Worm (Caenorhabditis elegans) whole organism, early embryonic: ENCODE results near the gene B0563.7.

ENCODE experiments used
- aly-1 ChIP-seq: sonication (generic microtip); optimal IDR thresholded peaks from 2 replicates; lab custom pipeline; 2016; ENCODE audit warnings: missing genetic modification characterization, missing compliant biosample characterization
- ets-7 ChIP-seq: sonication (generic microtip); optimal IDR thresholded peaks from 2 replicates; lab custom pipeline; 2016; ENCODE audit warnings: missing genotype, missing genetic modification characterization, missing compliant biosample characterization
- flt-1 ChIP-seq: fragments of 200-800 bp; sonication (Bioruptor generic); IDR thresholded peaks from 2 replicates; pipeline ENCODE4 v1.3.6; 2022; ENCODE audit warnings: missing genetic modification characterization, missing compliant biosample characterization
- tra-4 ChIP-seq: sonication (generic microtip); optimal IDR thresholded peaks from 2 replicates; lab custom pipeline; 2017; ENCODE audit warnings: missing genetic modification characterization, missing compliant biosample characterization

DNA sequence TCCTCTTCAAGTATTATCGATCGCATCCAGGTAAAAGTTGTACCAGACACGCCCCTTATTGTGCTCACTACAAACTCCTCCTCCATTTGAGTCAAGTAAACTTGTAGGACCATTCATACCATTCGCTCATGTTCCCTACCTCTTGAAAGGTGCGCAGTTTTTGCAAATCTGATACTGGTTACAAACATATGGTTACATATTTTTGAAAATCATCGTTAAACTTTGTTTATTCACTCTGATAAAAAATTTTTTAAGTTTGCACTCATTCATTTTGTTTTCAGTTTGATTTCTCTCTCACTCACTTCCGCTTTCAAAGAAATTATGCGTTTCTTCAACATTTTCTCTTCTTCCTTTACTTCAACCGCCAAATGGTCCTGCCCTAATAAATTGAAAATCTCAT lies 17.1 kb upstream of the B0563.7 start, which contains the start of gene B0563.1:
- TF ChIP-seq tra-4 (tag; lab: Kevin White, UChicago) = no peak
- TF ChIP-seq aly-1 (tag; lab: Kevin White, UChicago) = no peak
- no peak for TF ChIP-seq flt-1 (GFP tag; lab: Robert Waterston, UW)
- TF ChIP-seq ets-7 = no peak
